Fruit fly (Drosophila melanogaster) whole organism: ENCODE data around the gene CG4955.

Source experiments
- Dll ChIP-seq: fragments of >200 bp; optimal IDR thresholded peaks from 2 replicates; lab custom pipeline; 2017
- psq ChIP-seq: fragments of >200 bp; optimal IDR thresholded peaks from 2 replicates; lab custom pipeline; 2017
- usp ChIP-seq: fragments of >200 bp; optimal IDR thresholded peaks from 2 replicates; lab custom pipeline; 2017; ENCODE audit warnings: missing biosample characterization, missing genetic modification characterization, mixed read lengths

dm6 chrX:17106153-17106700, 25.0 kb downstream of the CG4955 start:
- no peak for TF ChIP-seq psq (lab: Kevin White, UChicago)
- TF ChIP-seq usp = no peak
- TF ChIP-seq Dll (lab: Kevin White, UChicago) = no peak
